Worm (Caenorhabditis elegans) whole organism, L1 larva: ENCODE measurements around the gene pqn-70.

Experiments
- ceh-88 ChIP-seq: fragments of 200-800 bp; sonication (Bioruptor generic); IDR thresholded peaks from 2 replicates; pipeline ENCODE4 v1.3.6; 2022; ENCODE audit warnings: missing genetic modification characterization, missing compliant biosample characterization
- efl-1 ChIP-seq, 4 experiments: fragments of 150-350 bp; optimal IDR thresholded peaks in 3 of 4; peaks in 1 of 4; 1 replicate in 1 of 4; 2 replicates in 3 of 4; lab custom pipeline; 2014; ENCODE audit warnings: missing biosample characterization in 2 of 4, missing genetic modification characterization in 2 of 4, missing genetic modification reagents in 2 of 4
- elt-2 ChIP-seq: sonication (generic microtip); optimal IDR thresholded peaks from 2 replicates; lab custom pipeline; 2016; ENCODE audit warnings: missing genetic modification characterization, mild to moderate bottlenecking, inconsistent platforms, missing compliant biosample characterization, missing genetic modification reagents
- elt-3 ChIP-seq, 6 experiments: fragments of 150-350 bp in 1 of 6; sonication (generic microtip); optimal IDR thresholded peaks; 2 replicates each; lab custom pipeline; 2017 to 2018; ENCODE audit warnings: missing biosample characterization in 6 of 6, missing genetic modification characterization in 6 of 6, inconsistent platforms in 1 of 6
- fkh-8 ChIP-seq: sonication (generic microtip); optimal IDR thresholded peaks from 2 replicates; lab custom pipeline; 2016; ENCODE audit warnings: mild to moderate bottlenecking, missing genetic modification characterization, missing compliant biosample characterization
- grh-1 ChIP-seq: fragments of 200-800 bp; sonication (Bioruptor generic); IDR thresholded peaks from 2 replicates; pipeline ENCODE4 v1.3.6; 2022; ENCODE audit warnings: missing genetic modification reagents, missing genetic modification characterization, missing compliant biosample characterization
- lin-13 ChIP-seq: fragments of 150-350 bp; optimal IDR thresholded peaks from 2 replicates; lab custom pipeline; 2014; ENCODE audit warnings: missing biosample characterization, missing genetic modification reagents, missing genetic modification characterization
- lin-14 ChIP-seq: fragments of 200-800 bp; sonication (Bioruptor generic); optimal IDR thresholded peaks from 2 replicates; lab custom pipeline; 2018; ENCODE audit warnings: mild to moderate bottlenecking, missing genetic modification characterization, moderate library complexity, missing compliant biosample characterization
- lin-35 ChIP-seq, 2 experiments: fragments of 150-350 bp; optimal IDR thresholded peaks; 2 replicates each; lab custom pipeline; 2014; ENCODE audit warnings: missing biosample characterization in 2 of 2, missing genetic modification characterization in 2 of 2, missing genetic modification reagents in 2 of 2
- lin-39 ChIP-seq: fragments of 150-350 bp; optimal IDR thresholded peaks from 2 replicates; lab custom pipeline; 2014; ENCODE audit warnings: missing biosample characterization, missing genetic modification reagents, missing genetic modification characterization
- lsy-2 ChIP-seq, 2 experiments: fragments of 150-350 bp; optimal IDR thresholded peaks; 2 replicates each; lab custom pipeline; 2014; ENCODE audit warnings: missing biosample characterization in 2 of 2, missing genetic modification characterization in 2 of 2
- mdl-1 ChIP-seq, 2 experiments: fragments of 150-350 bp; optimal IDR thresholded peaks; 2 replicates each; lab custom pipeline; 2014 to 2017; ENCODE audit warnings: missing biosample characterization in 2 of 2, missing genetic modification characterization in 2 of 2, inconsistent platforms in 1 of 2
- nhr-19 ChIP-seq: fragments of 200-800 bp; sonication (Bioruptor generic); conservative IDR thresholded peaks from 2 replicates; pipeline ENCODE4 v1.3.6; 2022; ENCODE audit warnings: missing genetic modification characterization, missing compliant biosample characterization
- nhr-20 ChIP-seq: sonication (generic microtip); optimal IDR thresholded peaks from 2 replicates; lab custom pipeline; 2016; ENCODE audit warnings: mild to moderate bottlenecking, missing genetic modification characterization, missing compliant biosample characterization
- nhr-47 ChIP-seq: sonication (generic microtip); optimal IDR thresholded peaks from 2 replicates; lab custom pipeline; 2016; ENCODE audit warnings: mild to moderate bottlenecking, missing genetic modification characterization, moderate library complexity, missing compliant biosample characterization
- nhr-71 ChIP-seq: sonication (generic microtip); optimal IDR thresholded peaks from 2 replicates; lab custom pipeline; 2016; ENCODE audit warnings: mild to moderate bottlenecking, missing genetic modification characterization, moderate library complexity, missing compliant biosample characterization
- nhr-77 ChIP-seq: fragments of 150-350 bp; optimal IDR thresholded peaks from 2 replicates; lab custom pipeline; 2014; ENCODE audit warnings: missing biosample characterization, missing genetic modification characterization
- nhr-85 ChIP-seq: sonication (generic microtip); peaks from one replicate; lab custom pipeline; 2016; ENCODE audit warnings: missing genetic modification characterization, inconsistent platforms, missing compliant biosample characterization
- nhr-90 ChIP-seq: sonication (generic microtip); optimal IDR thresholded peaks from 2 replicates; lab custom pipeline; 2016; ENCODE audit warnings: mild to moderate bottlenecking, missing genetic modification characterization, missing compliant biosample characterization; ENCODE audit not compliant: poor library complexity
- pag-3 ChIP-seq: sonication (generic microtip); optimal IDR thresholded peaks from 2 replicates; lab custom pipeline; 2017; ENCODE audit warnings: missing genetic modification characterization, mild to moderate bottlenecking, missing compliant biosample characterization, antibody characterized with exemption, borderline replicate concordance; ENCODE audit not compliant: insufficient read depth
- rnt-1 ChIP-seq: sonication (generic microtip); optimal IDR thresholded peaks from 2 replicates; lab custom pipeline; 2016; ENCODE audit warnings: mild to moderate bottlenecking, missing genetic modification characterization, moderate library complexity, missing compliant biosample characterization
- snpc-4 ChIP-seq: fragments of 150-350 bp; optimal IDR thresholded peaks from 2 replicates; lab custom pipeline; 2014; ENCODE audit warnings: missing biosample characterization, missing genetic modification characterization
- snu-23 ChIP-seq: sonication (generic microtip); optimal IDR thresholded peaks from 2 replicates; lab custom pipeline; 2016; ENCODE audit warnings: missing genetic modification characterization, missing compliant biosample characterization
- swsn-7 ChIP-seq: sonication (generic microtip); optimal IDR thresholded peaks from 2 replicates; lab custom pipeline; 2016; ENCODE audit warnings: missing genetic modification characterization, missing compliant biosample characterization
- xbp-1 ChIP-seq: sonication (generic microtip); optimal IDR thresholded peaks from 2 replicates; lab custom pipeline; 2016; ENCODE audit warnings: missing genetic modification characterization, missing compliant biosample characterization

pqn-70 gene

ce11 chrV:11177577-11177976 is 50.9 kb downstream of the pqn-70 start, which contains the start of gene gpa-1:
gpa-1 (minus strand) TSS chrV:11177677.
- TF ChIP-seq fkh-8 (tag; lab: Kevin White, UChicago) (peak; percentile 20), pag-3 (tag; lab: Kevin White, UChicago) (no peak)
- TF ChIP-seq, all 84 proteins: peak for 1

- TF ChIP-seq nhr-77 (tag; lab: Kevin White, UChicago) (peak; percentile 13), nhr-19 (GFP tag; lab: Robert Waterston, UW) (peak; percentile 88), snu-23 (peak; percentile 60), ceh-88 (GFP tag; lab: Robert Waterston, UW) (0 out of 2 replicates have a peak, but pooled peaks have one; percentile 2), lin-35 (GFP tag; optimal IDR thresholded peaks at IDR 0.05; lab: Kevin White, UChicago) (peak in 1 of 2 experiments; percentile 29), lin-14 (GFP tag; lab: Kevin White, UChicago) (peak; percentile 64), efl-1 (optimal IDR thresholded peaks at IDR 0.05; lab: Kevin White, UChicago) (peak in 1 of 2 experiments; percentile 17), efl-1 (GFP tag; optimal IDR thresholded peaks at IDR 0.05 in 1 of 2; lab: Kevin White, UChicago) (peak in 1 of 2 experiments; percentile 85), snpc-4 (tag; lab: Kevin White, UChicago) (peak; percentile 97), mdl-1 (tag; optimal IDR thresholded peaks at IDR 0.05; lab: Kevin White, UChicago) (peak in 1 of 2 experiments; percentile 16), lin-13 (GFP tag; lab: Kevin White, UChicago) (peak; percentile 32), nhr-71 (tag; lab: Kevin White, UChicago) (peak; percentile 82), nhr-85 (tag; lab: Kevin White, UChicago) (peak; percentile 86), elt-2 (tag; lab: Kevin White, UChicago) (peak; percentile 93), nhr-47 (tag; lab: Kevin White, UChicago) (peak; percentile 76), grh-1 (GFP tag; lab: Robert Waterston, UW) (peak; percentile 46), xbp-1 (peak; percentile 10), nhr-20 (peak; percentile 74), nhr-90 (peak; percentile 82), swsn-7 (tag; lab: Kevin White, UChicago) (peak; percentile 65), lsy-2 (tag; optimal IDR thresholded peaks at IDR 0.05; lab: Kevin White, UChicago) (peak in 1 of 2 experiments; percentile 11), rnt-1 (peak; percentile 82), elt-3 (tag; optimal IDR thresholded peaks at IDR 0.05; lab: Kevin White, UChicago) (peak in 4 of 6 experiments; percentile 16 to 55 (median 40)), lin-39 (tag; lab: Kevin White, UChicago) (peak; percentile 17)
- TF ChIP-seq, all 84 proteins: peak for 23; not testable (repeated sequence) for 61
Measured at ce11 chrV:11176693-11177304, 51.7 kb downstream of the pqn-70 start.
